Fruit fly (Drosophila melanogaster): ENCODE results near the gene flw.

DNA sequence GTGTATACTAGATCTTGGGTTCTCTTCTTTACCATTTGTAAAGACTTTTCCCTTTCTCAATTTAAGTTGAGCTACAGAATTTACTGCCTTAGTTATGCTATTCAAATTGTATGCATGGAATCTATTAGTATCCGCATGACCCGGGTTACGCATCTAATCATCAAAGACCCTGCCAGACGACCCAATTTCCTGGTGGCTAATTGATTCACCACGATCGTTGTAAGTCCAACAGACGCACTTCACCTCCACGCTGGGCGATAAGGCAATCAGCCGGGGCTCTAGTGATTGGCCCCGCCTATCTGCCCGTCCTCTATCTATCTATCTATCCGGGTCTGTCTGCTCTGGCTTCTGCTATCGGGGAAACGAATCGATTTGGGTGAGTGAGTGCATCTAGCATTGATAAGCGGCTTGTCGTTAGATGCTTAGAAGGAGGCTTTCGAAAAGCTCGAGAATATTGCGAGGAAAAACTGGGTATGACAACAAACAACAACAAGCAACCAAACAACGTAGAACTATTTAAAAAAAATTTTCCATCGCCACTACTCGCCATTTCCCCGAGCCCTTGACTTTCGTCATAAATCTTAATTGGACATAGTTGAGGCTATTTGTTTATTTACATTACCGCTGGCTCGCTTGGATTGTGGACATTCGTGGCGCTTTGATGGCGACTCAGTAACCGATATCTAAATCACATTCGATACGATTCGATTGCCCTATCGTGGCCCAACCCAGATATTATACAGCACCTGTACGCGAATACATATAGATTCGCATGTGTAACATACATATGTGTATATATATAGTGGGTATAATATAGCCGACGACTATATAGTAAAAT is 15.3 kb upstream of the flw start:
- TF ChIP-seq CTCF (optimal IDR thresholded peaks at IDR 0.05) (no peak), CG8478 (optimal IDR thresholded peaks at IDR 0.05) (no peak)

Measured in S2 (cell line).